Fruit fly (Drosophila melanogaster) whole organism, wandering third instar larva: Measurements from ENCODE around the gene CG17633.

Source experiments
- Abd-B ChIP-seq: fragments of >200 bp; optimal IDR thresholded peaks from 2 replicates; lab custom pipeline; 2017; ENCODE audit warnings: missing biosample characterization, missing genetic modification characterization
- Dfd ChIP-seq: fragments of >200 bp; optimal IDR thresholded peaks from 2 replicates; lab custom pipeline; 2017; ENCODE audit warnings: missing biosample characterization, missing genetic modification characterization
- Dif ChIP-seq: fragments of 200-275, 200-300 bp; sonication (Bioruptor generic); optimal IDR thresholded peaks from 2 replicates; lab custom pipeline; 2018; ENCODE audit warnings: missing biosample characterization, missing genetic modification characterization; ENCODE audit not compliant: partially characterized antibody
- Myc ChIP-seq: fragments of >200 bp; optimal IDR thresholded peaks from 2 replicates; lab custom pipeline; 2017
- OdsH ChIP-seq: fragments of 200-800 bp; sonication (Bioruptor generic); optimal IDR thresholded peaks from 2 replicates; lab custom pipeline; 2016; ENCODE audit warnings: missing biosample characterization, mild to moderate bottlenecking, missing genetic modification characterization
- Sp1 ChIP-seq: fragments of 200-800 bp; sonication (Bioruptor generic); optimal IDR thresholded peaks from 3 replicates; lab custom pipeline; 2019; ENCODE audit warnings: missing biosample characterization, mild to moderate bottlenecking, missing genetic modification characterization, moderate library complexity
- lola ChIP-seq: fragments of >200 bp; optimal IDR thresholded peaks from 2 replicates; lab custom pipeline; 2017; ENCODE audit warnings: missing biosample characterization, missing genetic modification characterization
- psq ChIP-seq: fragments of 200-800 bp; sonication (Bioruptor generic); optimal IDR thresholded peaks from 3 replicates; lab custom pipeline; 2017; ENCODE audit warnings: missing biosample characterization, mild to moderate bottlenecking, missing genetic modification characterization, moderate library complexity
- rgr ChIP-seq: fragments of 200-800 bp; sonication (Bioruptor generic); optimal IDR thresholded peaks from 3 replicates; lab custom pipeline; 2016; ENCODE audit warnings: missing biosample characterization, mild to moderate bottlenecking, missing genetic modification characterization
- sv ChIP-seq: fragments of 200-800 bp; sonication (Bioruptor generic); optimal IDR thresholded peaks from 3 replicates; lab custom pipeline; 2016; ENCODE audit warnings: missing biosample characterization, missing genetic modification characterization
- tai ChIP-seq: sonication (Bioruptor generic); optimal IDR thresholded peaks from 2 replicates; lab custom pipeline; 2016; ENCODE audit warnings: missing biosample characterization, missing genetic modification characterization
- woc ChIP-seq: sonication (Bioruptor generic); optimal IDR thresholded peaks from 2 replicates; lab custom pipeline; 2016; ENCODE audit warnings: missing biosample characterization, mild to moderate bottlenecking, missing genetic modification characterization

DNA sequence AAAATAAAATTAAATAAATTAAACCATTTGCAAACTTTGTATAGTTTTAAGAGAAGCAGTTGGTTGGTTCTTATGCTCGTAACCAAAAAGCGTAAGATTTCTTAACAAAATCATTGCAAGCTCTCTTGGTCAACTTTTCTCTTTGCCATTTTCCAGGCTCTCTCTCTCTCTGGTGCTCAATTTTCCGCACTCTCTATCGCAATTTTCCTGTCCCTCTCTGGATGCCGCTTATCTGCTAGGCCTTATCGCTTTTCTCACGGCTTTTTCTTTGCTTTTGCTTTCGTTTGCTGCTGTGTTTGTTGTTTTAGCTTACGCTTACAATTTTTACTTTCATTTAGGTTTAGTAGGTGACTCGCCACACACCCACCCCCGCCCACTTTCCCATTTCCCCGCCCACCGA lies 24.2 kb upstream of the CG17633 start:
- TF ChIP-seq woc (GFP tag; lab: Kevin White, UChicago): no peak
- TF ChIP-seq sv (GFP tag; lab: Kevin White, UChicago): no peak
- no peak for TF ChIP-seq Dif
- TF ChIP-seq OdsH (GFP tag; lab: Kevin White, UChicago): no peak
- TF ChIP-seq psq: no peak
- TF ChIP-seq Myc: no peak
- TF ChIP-seq Dfd (GFP tag; lab: Kevin White, UChicago): no peak
- TF ChIP-seq Sp1: no peak
- no peak for TF ChIP-seq lola (GFP tag; lab: Kevin White, UChicago)
- no peak for TF ChIP-seq tai (GFP tag; lab: Kevin White, UChicago)
- no peak for TF ChIP-seq rgr (GFP tag; lab: Kevin White, UChicago)
- no peak for TF ChIP-seq Abd-B (GFP tag; lab: Kevin White, UChicago)
